Fruit fly (Drosophila melanogaster) whole organism, pupa: ENCODE data around the gene Ucp4B.

Experiments
- CG8301 ChIP-seq: fragments of 200-800 bp; sonication (Bioruptor generic); optimal IDR thresholded peaks from 2 replicates; lab custom pipeline; 2018; ENCODE audit warnings: missing biosample characterization, mild to moderate bottlenecking, missing genetic modification characterization
- Ets98B ChIP-seq: fragments of 200-800 bp; sonication (Bioruptor generic); IDR thresholded peaks from 2 replicates; pipeline ENCODE4 v1.3.6; 2022; ENCODE audit warnings: missing biosample characterization, missing genetic modification characterization
- Pif1B ChIP-seq: fragments of 200-800 bp; sonication (Bioruptor generic); optimal IDR thresholded peaks from 3 replicates; lab custom pipeline; 2016; ENCODE audit warnings: missing biosample characterization, missing genetic modification characterization
- Snoo ChIP-seq: fragments of 200-800 bp; sonication (Bioruptor generic); optimal IDR thresholded peaks from 3 replicates; lab custom pipeline; 2017; ENCODE audit warnings: missing biosample characterization, mild to moderate bottlenecking, missing genetic modification characterization, inconsistent platforms

DNA sequence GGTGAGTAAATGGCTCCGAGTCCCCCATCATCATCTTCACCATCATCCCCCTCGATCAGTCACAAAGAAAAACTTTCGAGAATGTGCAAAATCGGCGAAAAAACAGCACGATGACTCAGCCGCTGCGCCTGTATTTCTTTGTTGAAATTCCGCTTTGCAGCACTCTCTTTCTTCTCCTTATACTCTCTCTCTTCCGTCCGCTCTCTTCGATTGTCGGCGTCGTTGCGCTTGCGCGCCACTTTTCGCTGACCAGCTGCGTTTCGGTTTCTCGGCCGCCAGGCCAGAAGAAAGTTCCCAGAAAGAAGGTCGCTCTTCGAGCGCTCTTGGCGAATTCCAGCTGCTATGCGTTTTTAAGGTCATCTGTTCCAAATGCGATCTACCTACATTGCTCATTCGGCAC, 13.6 kb downstream of the Ucp4B start:
- TF ChIP-seq CG8301 (tag; lab: Kevin White, UChicago) (no peak), Ets98B (GFP tag; lab: Robert Waterston, UW) (no peak), Snoo (tag; lab: Kevin White, UChicago) (no peak), Pif1B (GFP tag; lab: Kevin White, UChicago) (no peak)
